Worm (Caenorhabditis elegans) whole organism, L4 larva: Measurements from ENCODE around the gene F57F5.3.

Source experiments
- F26F4.8 ChIP-seq: fragments of 200-800 bp; sonication (Bioruptor generic); conservative IDR thresholded peaks from 2 replicates; pipeline ENCODE4 v1.3.6; 2022; ENCODE audit warnings: missing genetic modification characterization, missing compliant biosample characterization
- R02D3.7 ChIP-seq: fragments of 150-350 bp; sonication (generic microtip); optimal IDR thresholded peaks from 3 replicates; lab custom pipeline; 2014; ENCODE audit warnings: missing biosample characterization, missing genetic modification characterization
- T20F7.1 ChIP-seq: fragments of 200-800 bp; sonication (Bioruptor generic); optimal IDR thresholded peaks from 2 replicates; lab custom pipeline; 2018; ENCODE audit warnings: mild to moderate bottlenecking, missing genetic modification characterization, missing compliant biosample characterization
- T26A8.4 ChIP-seq: fragments of 200-800 bp; sonication (Bioruptor generic); IDR thresholded peaks from 2 replicates; pipeline ENCODE4 v1.3.6; 2022; ENCODE audit warnings: missing genetic modification characterization, missing compliant biosample characterization
- aha-1 ChIP-seq: fragments of 150-350 bp; peaks from one replicate; lab custom pipeline; 2014; ENCODE audit warnings: missing biosample characterization, missing genetic modification characterization
- ama-1 ChIP-seq: fragments of 150-350 bp; optimal IDR thresholded peaks from 2 replicates; lab custom pipeline; 2014; ENCODE audit warnings: inconsistent platforms, mixed read lengths
- ctbp-1 ChIP-seq: fragments of 200-800 bp; sonication (Bioruptor generic); IDR thresholded peaks from 2 replicates; pipeline ENCODE4 v1.3.6; 2022; ENCODE audit warnings: missing genetic modification reagents, missing genetic modification characterization, missing compliant biosample characterization
- daf-16 ChIP-seq, 3 experiments: sonication (generic microtip); optimal IDR thresholded peaks; 2 replicates each; lab custom pipeline; 2016 to 2017; ENCODE audit warnings: missing genetic modification characterization in 3 of 3, missing genetic modification reagents in 3 of 3, mild to moderate bottlenecking in 2 of 3, missing compliant biosample characterization in 2 of 3, missing biosample characterization in 1 of 3, moderate library complexity in 1 of 3
- dmd-6 ChIP-seq: fragments of 200-800 bp; sonication (Bioruptor generic); IDR thresholded peaks from 2 replicates; pipeline ENCODE4 v1.3.6; 2022; ENCODE audit warnings: missing genetic modification reagents, missing genetic modification characterization, missing compliant biosample characterization
- dpl-1 ChIP-seq: fragments of 150-350 bp; optimal IDR thresholded peaks from 2 replicates; lab custom pipeline; 2014; ENCODE audit warnings: missing biosample characterization, missing genetic modification reagents, missing genetic modification characterization
- duxl-1 ChIP-seq: sonication (generic microtip); optimal IDR thresholded peaks from 2 replicates; lab custom pipeline; 2016; ENCODE audit warnings: mild to moderate bottlenecking, missing genetic modification characterization, moderate library complexity, missing compliant biosample characterization; ENCODE audit not compliant: poor library complexity
- dve-1 ChIP-seq: sonication (generic microtip); optimal IDR thresholded peaks from 2 replicates; lab custom pipeline; 2017; ENCODE audit warnings: antibody characterized with exemption, mild to moderate bottlenecking, missing genetic modification characterization, missing compliant biosample characterization; ENCODE audit not compliant: insufficient read depth
- egl-43 ChIP-seq: fragments of 200-800 bp; sonication (Bioruptor generic); IDR thresholded peaks from 2 replicates; pipeline ENCODE4 v1.3.6; 2022; ENCODE audit warnings: missing genetic modification reagents, missing genetic modification characterization, missing compliant biosample characterization
- fos-1 ChIP-seq: fragments of 150-350 bp; optimal IDR thresholded peaks from 2 replicates; lab custom pipeline; 2014; ENCODE audit warnings: missing biosample characterization, missing genetic modification characterization
- hlh-11 ChIP-seq: fragments of 200-800 bp; sonication (Bioruptor generic); optimal IDR thresholded peaks from 2 replicates; lab custom pipeline; 2018; ENCODE audit warnings: mild to moderate bottlenecking, missing genetic modification characterization, missing compliant biosample characterization
- hlh-30 ChIP-seq: sonication (generic microtip); optimal IDR thresholded peaks from 2 replicates; lab custom pipeline; 2017; ENCODE audit warnings: antibody characterized with exemption, mild to moderate bottlenecking, missing genetic modification characterization, missing compliant biosample characterization; ENCODE audit not compliant: insufficient read depth
- lim-7 ChIP-seq: fragments of 200-800 bp; sonication (Bioruptor generic); IDR thresholded peaks from 2 replicates; pipeline ENCODE4 v1.3.6; 2022; ENCODE audit warnings: missing genetic modification characterization, missing compliant biosample characterization
- lin-13 ChIP-seq: fragments of 150-350 bp; optimal IDR thresholded peaks from 2 replicates; lab custom pipeline; 2014; ENCODE audit warnings: missing biosample characterization, missing genetic modification reagents, missing genetic modification characterization
- lin-29 ChIP-seq: fragments of 200-800 bp; sonication (Bioruptor generic); IDR thresholded peaks from 2 replicates; pipeline ENCODE4 v1.3.6; 2022; ENCODE audit warnings: missing genetic modification reagents, missing genetic modification characterization, missing compliant biosample characterization
- lin-39 ChIP-seq: fragments of 150-350 bp; optimal IDR thresholded peaks from 2 replicates; lab custom pipeline; 2014; ENCODE audit warnings: missing biosample characterization, missing genetic modification reagents, missing genetic modification characterization
- lsy-2 ChIP-seq, 2 experiments: fragments of 150-350 bp in 1 of 2; sonication (generic microtip) in 1 of 2; optimal IDR thresholded peaks; 2 replicates each; lab custom pipeline; 2014 to 2017; ENCODE audit warnings: missing biosample characterization in 2 of 2, missing genetic modification characterization in 2 of 2
- mdl-1 ChIP-seq, 2 experiments: fragments of 150-350 bp in 1 of 2; sonication (generic microtip) in 1 of 2; optimal IDR thresholded peaks; 2 replicates each; lab custom pipeline; 2014 to 2017; ENCODE audit warnings: missing biosample characterization in 2 of 2, missing genetic modification characterization in 2 of 2
- mdt-29 ChIP-seq: fragments of 200-800 bp; sonication (Bioruptor generic); IDR thresholded peaks from 2 replicates; pipeline ENCODE4 v1.3.6; 2022; ENCODE audit warnings: missing genetic modification reagents, missing genetic modification characterization, missing compliant biosample characterization
- mep-1 ChIP-seq: fragments of 150-350 bp; sonication (generic microtip); optimal IDR thresholded peaks from 3 replicates; lab custom pipeline; 2014; ENCODE audit warnings: missing biosample characterization, missing genetic modification characterization
- nhr-111 ChIP-seq: fragments of 200-800 bp; sonication (Bioruptor generic); optimal IDR thresholded peaks from 2 replicates; lab custom pipeline; 2018; ENCODE audit warnings: mild to moderate bottlenecking, missing genetic modification characterization, missing compliant biosample characterization
- nhr-28 ChIP-seq: fragments of 150-350 bp; optimal IDR thresholded peaks from 2 replicates; lab custom pipeline; 2014; ENCODE audit warnings: missing biosample characterization, missing genetic modification characterization
- nhr-42 ChIP-seq: fragments of 200-800 bp; sonication (Bioruptor generic); IDR thresholded peaks from 2 replicates; pipeline ENCODE4 v1.3.6; 2022; ENCODE audit warnings: missing genetic modification characterization, missing compliant biosample characterization
- nhr-6 ChIP-seq: fragments of 150-350 bp; optimal IDR thresholded peaks from 2 replicates; lab custom pipeline; 2014; ENCODE audit warnings: missing biosample characterization, missing genetic modification characterization
- pha-4 ChIP-seq, 2 experiments: fragments of 150-350 bp in 1 of 2; fragments of 200-800 bp in 1 of 2; sonication (Bioruptor generic) in 1 of 2; IDR thresholded peaks in 1 of 2; optimal IDR thresholded peaks in 1 of 2; 2 replicates each; pipeline versions ENCODE4 v1.3.6 to Lab custom; 2014 to 2022; ENCODE audit warnings: missing genetic modification characterization in 2 of 2, missing genetic modification reagents in 2 of 2, missing biosample characterization in 1 of 2, missing compliant biosample characterization in 1 of 2
- php-3 ChIP-seq: fragments of 200-800 bp; sonication (Bioruptor generic); IDR thresholded peaks from 2 replicates; pipeline ENCODE4 v1.3.6; 2022; ENCODE audit warnings: missing genetic modification reagents, missing genetic modification characterization, missing compliant biosample characterization
- pqm-1 ChIP-seq: sonication (generic microtip); optimal IDR thresholded peaks from 2 replicates; lab custom pipeline; 2017; ENCODE audit warnings: missing biosample characterization, missing genetic modification characterization
- rbr-2 ChIP-seq: sonication (generic microtip); optimal IDR thresholded peaks from 2 replicates; lab custom pipeline; 2016; ENCODE audit warnings: missing genotype, missing genetic modification characterization, missing compliant biosample characterization
- skn-1 ChIP-seq: fragments of 150-350 bp; optimal IDR thresholded peaks from 2 replicates; lab custom pipeline; 2014; ENCODE audit warnings: missing biosample characterization, missing genetic modification characterization
- snpc-1.2 ChIP-seq: fragments of 200-800 bp; sonication (Bioruptor generic); IDR thresholded peaks from 2 replicates; pipeline ENCODE4 v1.3.6; 2022; ENCODE audit warnings: missing genetic modification reagents, missing genetic modification characterization, missing compliant biosample characterization
- snpc-4 ChIP-seq: fragments of 150-350 bp; optimal IDR thresholded peaks from 2 replicates; lab custom pipeline; 2014; ENCODE audit warnings: missing biosample characterization, missing genetic modification characterization
- tag-97 ChIP-seq: fragments of 200-800 bp; sonication (Bioruptor generic); IDR thresholded peaks from 2 replicates; pipeline ENCODE4 v1.3.6; 2022; ENCODE audit warnings: missing genetic modification characterization, missing compliant biosample characterization
- unc-130 ChIP-seq: sonication (generic microtip); optimal IDR thresholded peaks from 2 replicates; lab custom pipeline; 2016; ENCODE audit warnings: missing genetic modification reagents, missing genetic modification characterization, missing compliant biosample characterization
- zfp-2 ChIP-seq: sonication (generic microtip); optimal IDR thresholded peaks from 2 replicates; lab custom pipeline; 2016; ENCODE audit warnings: mild to moderate bottlenecking, missing genetic modification characterization, missing compliant biosample characterization

Gene F57F5.3

ce11 chrV:12004501-12004940 is 1.9 kb downstream of the F57F5.3 start (continued):
- peak; percentile 32 for TF ChIP-seq aha-1
- TF ChIP-seq dpl-1 (GFP tag; lab: Kevin White, UChicago) = no peak
- no peak for TF ChIP-seq lin-13 (GFP tag; lab: Kevin White, UChicago)
- peak; percentile 55 for TF ChIP-seq fos-1 (tag; lab: Kevin White, UChicago)
- no peak for TF ChIP-seq unc-130 (GFP tag; lab: Kevin White, UChicago)
- TF ChIP-seq duxl-1 (tag; lab: Kevin White, UChicago) = no peak
- no peak for TF ChIP-seq nhr-111 (GFP tag; lab: Kevin White, UChicago)
- peak in 1 of 2 experiments; percentile 7 for TF ChIP-seq mdl-1 (tag; optimal IDR thresholded peaks at IDR 0.05; lab: Kevin White, UChicago)
- no peak for TF ChIP-seq rbr-2 (tag; lab: Kevin White, UChicago)
- no peak for TF ChIP-seq egl-43 (GFP tag; lab: Robert Waterston, UW)
- TF ChIP-seq mep-1 (tag; lab: Kevin White, UChicago) = peak; percentile 41
- no peak for TF ChIP-seq skn-1 (tag; lab: Kevin White, UChicago)
- peak; percentile 69; the same call in 1 of the 2 replicates for TF ChIP-seq T26A8.4
- TF ChIP-seq T20F7.1 (GFP tag; lab: Kevin White, UChicago) = peak; percentile 74
- no peak for TF ChIP-seq snpc-1.2 (GFP tag; lab: Robert Waterston, UW)
- no peak for TF ChIP-seq ama-1
- TF ChIP-seq snpc-4 (tag; lab: Kevin White, UChicago) = no peak
- 0 out of 2 replicates have a peak, but pooled peaks have one; percentile 36 for TF ChIP-seq pha-4 (GFP tag; IDR thresholded peaks at IDR 0.05; lab: Robert Waterston, UW)
- TF ChIP-seq pha-4 (tag; optimal IDR thresholded peaks at IDR 0.05; lab: Kevin White, UChicago) = no peak
- no peak for TF ChIP-seq F26F4.8 (GFP tag; lab: Robert Waterston, UW)
- TF ChIP-seq lin-29 = no peak
- TF ChIP-seq lim-7 = 0 out of 2 replicates have a peak, but pooled peaks have one; percentile 17
- peak; percentile 32 for TF ChIP-seq R02D3.7 (tag; lab: Kevin White, UChicago)

- TF ChIP-seq nhr-6 (tag; lab: Kevin White, UChicago) (peak; percentile 28), mdl-1 (tag; optimal IDR thresholded peaks at IDR 0.05; lab: Kevin White, UChicago) (peak in 1 of 2 experiments; percentile 44), daf-16 (GFP tag; optimal IDR thresholded peaks at IDR 0.05; lab: Kevin White, UChicago) (no peak), daf-16 (tag; optimal IDR thresholded peaks at IDR 0.05; lab: Kevin White, UChicago) (peak; percentile 65), T26A8.4 (peak; percentile 67), hlh-11 (tag; lab: Kevin White, UChicago) (peak; percentile 41), nhr-42 (0 out of 2 replicates have a peak, but pooled peaks have one; percentile 10), lsy-2 (tag; optimal IDR thresholded peaks at IDR 0.05; lab: Kevin White, UChicago) (peak in 1 of 2 experiments; percentile 20), php-3 (GFP tag; lab: Robert Waterston, UW) (peak; percentile 40; the same call in 1 of the 2 replicates), mdt-29 (GFP tag; lab: Robert Waterston, UW) (peak; percentile 57; the same call in 1 of the 2 replicates), nhr-28 (tag; lab: Kevin White, UChicago) (peak; percentile 55), lin-39 (tag; lab: Kevin White, UChicago) (no peak), ama-1 (peak; percentile 45), dve-1 (tag; lab: Kevin White, UChicago) (peak; percentile 77), aha-1 (peak; percentile 73), zfp-2 (tag; lab: Kevin White, UChicago) (no peak), hlh-30 (peak; percentile 19), ctbp-1 (GFP tag; lab: Robert Waterston, UW) (no peak), R02D3.7 (tag; lab: Kevin White, UChicago) (no peak), duxl-1 (tag; lab: Kevin White, UChicago) (no peak), dmd-6 (GFP tag; lab: Robert Waterston, UW) (peak; percentile 56), tag-97 (GFP tag; lab: Robert Waterston, UW) (no peak), pqm-1 (tag; lab: Kevin White, UChicago) (peak; percentile 50)
Observed at ce11 chrV:12002866-12003485, 3.4 kb downstream of the F57F5.3 start, which contains the start of gene cpr-9. Gene cpr-9 (plus strand): TSS chrV:12003053.
